Fruit fly (Drosophila melanogaster): ENCODE results near the gene pps.

- TF ChIP-seq CTCF (optimal IDR thresholded peaks at IDR 0.05) (no peak), CG8478 (optimal IDR thresholded peaks at IDR 0.05) (no peak)
These were observed 7.1 kb upstream of the pps start, which contains the start of gene CG5167 for dm6 chr3R:12406235-12407196.

Measured in S2 (cell line).